Fruit fly (Drosophila melanogaster): ENCODE data around the gene PolA2.

Gene PolA2

DNA sequence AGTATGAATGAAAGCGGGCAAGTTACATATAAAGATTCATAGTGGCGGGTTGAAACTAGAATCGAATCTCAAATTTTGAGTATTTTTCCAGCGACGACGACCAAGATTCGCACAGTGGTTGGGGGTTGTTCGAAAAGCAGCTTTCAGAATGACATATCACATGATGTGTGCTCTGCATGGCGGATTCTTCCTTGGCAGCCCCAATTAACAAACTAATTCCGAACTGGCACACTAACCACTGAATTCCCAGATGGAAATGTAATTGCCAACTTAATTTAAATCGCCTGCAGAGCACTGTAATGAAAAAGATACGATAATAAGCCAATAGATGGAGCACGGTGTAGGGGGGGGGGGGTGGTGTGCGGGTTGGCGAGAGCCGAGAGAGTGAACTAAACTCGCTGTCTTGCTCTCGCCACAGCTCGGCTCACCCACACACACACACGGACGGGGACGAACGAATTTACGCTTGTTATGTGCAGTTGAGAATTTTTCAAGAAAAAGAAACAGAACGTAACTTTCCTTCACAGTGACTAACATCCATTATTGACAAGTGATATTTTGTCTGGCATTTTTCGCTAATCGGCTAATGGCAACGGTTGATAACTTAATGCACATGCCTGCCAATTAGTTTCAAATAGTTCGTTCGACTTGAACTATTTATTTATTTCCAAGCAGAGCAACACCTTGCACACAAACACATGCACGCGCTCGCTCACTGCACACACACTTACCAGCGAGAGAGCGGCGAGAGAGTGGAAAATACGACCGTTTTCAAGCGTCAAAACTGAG, 42.3 kb downstream of the PolA2 start (continued):
- TF ChIP-seq ara (GFP tag; IDR thresholded peaks at IDR 0.05) (peak; percentile 96), NFAT (GFP tag; IDR thresholded peaks at IDR 0.05) (peak; percentile 97), Sry-δ (GFP tag; optimal IDR thresholded peaks at IDR 0.05) (peak; percentile 62), CG17568 (GFP tag; optimal IDR thresholded peaks at IDR 0.05) (peak; percentile 90), sd (tag; optimal IDR thresholded peaks at IDR 0.05) (peak; percentile 90), CG9797 (GFP tag; optimal IDR thresholded peaks at IDR 0.05) (no peak), Dek (tag; optimal IDR thresholded peaks at IDR 0.05) (peak; percentile 93), shn (GFP tag; optimal IDR thresholded peaks at IDR 0.05) (peak; percentile 96), CG2712 (tag; optimal IDR thresholded peaks at IDR 0.05) (peak; percentile 94), CG11085 (GFP tag; IDR thresholded peaks at IDR 0.05) (peak; percentile 94), gfzf (GFP tag; optimal IDR thresholded peaks at IDR 0.05) (no peak), CG12219 (GFP tag; optimal IDR thresholded peaks at IDR 0.05) (peak; percentile 97), CG7271 (tag; optimal IDR thresholded peaks at IDR 0.05) (peak; percentile 27), CG8359 (GFP tag; optimal IDR thresholded peaks at IDR 0.05; ENCODE audit: borderline replicate concordance) (peak; percentile 73), Elba2 (GFP tag; optimal IDR thresholded peaks at IDR 0.05) (no peak), CG7786 (GFP tag; optimal IDR thresholded peaks at IDR 0.05) (peak; percentile 98), chif (GFP tag; optimal IDR thresholded peaks at IDR 0.05) (peak; percentile 94), Nf-YC (tag; optimal IDR thresholded peaks at IDR 0.05) (peak; percentile 61), otp (GFP tag; IDR thresholded peaks at IDR 0.05) (peak; percentile 95), CG12104 (GFP tag; optimal IDR thresholded peaks at IDR 0.05) (peak; percentile 82), fd102C (GFP tag; optimal IDR thresholded peaks at IDR 0.05) (peak; percentile 31), HmgD (GFP tag; optimal IDR thresholded peaks at IDR 0.05) (peak; percentile 90), Dip2 (GFP tag; IDR thresholded peaks at IDR 0.05) (peak; percentile 50; the same call in 1 of the 2 replicates), usp (GFP tag; optimal IDR thresholded peaks at IDR 0.05) (no peak), CG7357 (GFP tag; IDR thresholded peaks at IDR 0.05) (peak; percentile 90), CG15514 (GFP tag; optimal IDR thresholded peaks at IDR 0.05) (peak; percentile 93), nmo (GFP tag; optimal IDR thresholded peaks at IDR 0.05) (peak; percentile 94), run (tag; optimal IDR thresholded peaks at IDR 0.05) (peak; percentile 89), Rfx (GFP tag; IDR thresholded peaks at IDR 0.05) (peak; percentile 98), CG12744 (GFP tag; optimal IDR thresholded peaks at IDR 0.05) (peak; percentile 90), CG17359 (tag; optimal IDR thresholded peaks at IDR 0.05) (peak; percentile 96), vfl (GFP tag; optimal IDR thresholded peaks at IDR 0.05) (peak; percentile 94), lmd (GFP tag; IDR thresholded peaks at IDR 0.05) (peak; percentile 97), NC2β (GFP tag; optimal IDR thresholded peaks at IDR 0.05) (peak; percentile 92), Sox102F (GFP tag; optimal IDR thresholded peaks at IDR 0.05) (peak; percentile 97), Hsf (GFP tag; optimal IDR thresholded peaks at IDR 0.05) (peak; percentile 96), Deaf1 (tag; optimal IDR thresholded peaks at IDR 0.05) (peak; percentile 89), stc (GFP tag; IDR thresholded peaks at IDR 0.05) (peak; percentile 97), CG14050 (GFP tag; IDR thresholded peaks at IDR 0.05) (peak; percentile 95), Xrp1 (GFP tag; IDR thresholded peaks at IDR 0.05) (peak; percentile 98), fru (optimal IDR thresholded peaks at IDR 0.05) (peak; percentile 59), CG11093 (GFP tag; IDR thresholded peaks at IDR 0.05) (peak; percentile 95), repo (GFP tag; optimal IDR thresholded peaks at IDR 0.05) (peak; percentile 93), her (GFP tag; optimal IDR thresholded peaks at IDR 0.05) (peak; percentile 95), CG9215 (GFP tag; IDR thresholded peaks at IDR 0.05) (peak; percentile 93), CG30431 (GFP tag; optimal IDR thresholded peaks at IDR 0.05) (peak; percentile 97), Sin3A (optimal IDR thresholded peaks at IDR 0.05) (no peak), PHDP (tag; optimal IDR thresholded peaks at IDR 0.05) (peak; percentile 97), Nf-YB (GFP tag; optimal IDR thresholded peaks at IDR 0.05) (peak; percentile 81), CG15601 (tag; optimal IDR thresholded peaks at IDR 0.05) (peak; percentile 87)

Data from whole organism, embryonic.